Worm (Caenorhabditis elegans) whole organism, L1 larva: ENCODE measurements around the gene ZK930.4.

Experiments
- efl-3 ChIP-seq: fragments of 200-800 bp; sonication (Bioruptor generic); optimal IDR thresholded peaks from 2 replicates; lab custom pipeline; 2018; ENCODE audit warnings: mild to moderate bottlenecking, missing genetic modification characterization, missing compliant biosample characterization
- elt-2 ChIP-seq: sonication (generic microtip); optimal IDR thresholded peaks from 2 replicates; lab custom pipeline; 2016; ENCODE audit warnings: missing genetic modification characterization, mild to moderate bottlenecking, inconsistent platforms, missing compliant biosample characterization, missing genetic modification reagents
- fos-1 ChIP-seq: fragments of 150-350 bp; optimal IDR thresholded peaks from 2 replicates; lab custom pipeline; 2014; ENCODE audit warnings: missing biosample characterization, missing genetic modification characterization
- jun-1 ChIP-seq: fragments of 150-350 bp; optimal IDR thresholded peaks from 2 replicates; lab custom pipeline; 2014; ENCODE audit warnings: missing biosample characterization, missing genetic modification reagents, missing genetic modification characterization
- lin-35 ChIP-seq, 2 experiments: fragments of 150-350 bp; optimal IDR thresholded peaks; 2 replicates each; lab custom pipeline; 2014; ENCODE audit warnings: missing biosample characterization in 2 of 2, missing genetic modification characterization in 2 of 2, missing genetic modification reagents in 2 of 2
- nhr-237 ChIP-seq: fragments of 150-350 bp; optimal IDR thresholded peaks from 2 replicates; lab custom pipeline; 2014; ENCODE audit warnings: missing biosample characterization, missing genetic modification characterization
- nhr-85 ChIP-seq: sonication (generic microtip); peaks from one replicate; lab custom pipeline; 2016; ENCODE audit warnings: missing genetic modification characterization, inconsistent platforms, missing compliant biosample characterization
- pag-3 ChIP-seq: sonication (generic microtip); optimal IDR thresholded peaks from 2 replicates; lab custom pipeline; 2017; ENCODE audit warnings: missing genetic modification characterization, mild to moderate bottlenecking, missing compliant biosample characterization, antibody characterized with exemption, borderline replicate concordance; ENCODE audit not compliant: insufficient read depth
- sptf-1 ChIP-seq: fragments of 150-350 bp; optimal IDR thresholded peaks from 2 replicates; lab custom pipeline; 2014; ENCODE audit warnings: missing biosample characterization, missing genetic modification characterization
- sup-37 ChIP-seq: fragments of 200-800 bp; sonication (Bioruptor generic); optimal IDR thresholded peaks from 2 replicates; lab custom pipeline; 2018; ENCODE audit warnings: mild to moderate bottlenecking, missing genetic modification characterization, missing compliant biosample characterization
- tbx-2 ChIP-seq: sonication (generic microtip); optimal IDR thresholded peaks from 2 replicates; lab custom pipeline; 2016; ENCODE audit warnings: missing genetic modification characterization, missing compliant biosample characterization
- tlp-1 ChIP-seq: fragments of 150-350 bp; optimal IDR thresholded peaks from 2 replicates; lab custom pipeline; 2014; ENCODE audit warnings: missing biosample characterization, missing genetic modification characterization
- ztf-11 ChIP-seq, 2 experiments: sonication (generic microtip); optimal IDR thresholded peaks; 2 replicates each; lab custom pipeline; 2016 to 2017; ENCODE audit warnings: missing genetic modification characterization in 2 of 2, missing biosample characterization in 1 of 2, missing compliant biosample characterization in 1 of 2

DNA sequence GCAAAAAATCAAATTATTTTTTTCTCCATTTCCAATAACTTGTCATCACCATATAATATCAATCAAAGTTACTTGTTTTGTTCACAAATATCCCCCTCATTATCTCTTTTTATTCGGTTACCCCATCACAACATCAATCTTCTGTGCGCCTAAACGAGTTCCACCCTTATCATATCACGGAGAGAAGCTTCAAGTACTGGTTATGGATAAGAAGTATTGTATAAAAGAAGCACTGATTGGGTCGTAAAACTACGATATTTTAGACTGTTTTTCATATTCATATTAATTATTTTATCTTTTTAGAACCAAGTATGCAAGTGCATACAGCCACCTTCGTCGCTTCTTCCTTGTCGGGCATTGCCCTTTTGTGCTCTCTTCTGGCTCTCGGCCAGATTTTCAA is 38.1 kb upstream of the ZK930.4 start, which contains the start of gene col-84:
- TF ChIP-seq tlp-1 (tag; lab: Kevin White, UChicago) (no peak), fos-1 (tag; lab: Kevin White, UChicago) (no peak), efl-3 (GFP tag; lab: Kevin White, UChicago) (no peak), elt-2 (tag; lab: Kevin White, UChicago) (no peak), sup-37 (GFP tag; lab: Kevin White, UChicago) (no peak), ztf-11 (tag; optimal IDR thresholded peaks at IDR 0.05; lab: Kevin White, UChicago) (no peak), nhr-237 (tag; lab: Kevin White, UChicago) (no peak), tbx-2 (tag; lab: Kevin White, UChicago) (no peak), sptf-1 (tag; lab: Kevin White, UChicago) (no peak), jun-1 (no peak), pag-3 (no peak), nhr-85 (tag; lab: Kevin White, UChicago) (no peak), lin-35 (GFP tag; optimal IDR thresholded peaks at IDR 0.05; lab: Kevin White, UChicago) (no peak)
